Worm (Caenorhabditis elegans) whole organism, mixed stage, embryonic: ENCODE measurements around the gene har-1.

ENCODE experiments used
- bed-3 ChIP-seq: fragments of 200-800 bp; sonication (Bioruptor generic); optimal IDR thresholded peaks from 3 replicates; lab custom pipeline; 2018; ENCODE audit warnings: mild to moderate bottlenecking, missing genetic modification characterization, moderate library complexity, missing compliant biosample characterization
- ceh-39 ChIP-seq: fragments of 150-350 bp; optimal IDR thresholded peaks from 2 replicates; lab custom pipeline; 2014; ENCODE audit warnings: missing biosample characterization, missing genetic modification characterization
- ceh-43 ChIP-seq: fragments of 200-800 bp; sonication (Bioruptor generic); optimal IDR thresholded peaks from 2 replicates; lab custom pipeline; 2018; ENCODE audit warnings: mild to moderate bottlenecking, missing genetic modification characterization, moderate library complexity, missing compliant biosample characterization
- ceh-83 ChIP-seq: fragments of 200-800 bp; sonication (Bioruptor generic); optimal IDR thresholded peaks from 2 replicates; lab custom pipeline; 2018; ENCODE audit warnings: mild to moderate bottlenecking, missing genetic modification characterization, missing compliant biosample characterization
- ces-1 ChIP-seq: fragments of 150-350 bp; optimal IDR thresholded peaks from 2 replicates; lab custom pipeline; 2014; ENCODE audit warnings: missing biosample characterization, missing genetic modification reagents, missing genetic modification characterization
- drap-1 ChIP-seq: fragments of 200-800 bp; sonication (Bioruptor generic); optimal IDR thresholded peaks from 3 replicates; lab custom pipeline; 2018; ENCODE audit warnings: mild to moderate bottlenecking, missing genetic modification characterization, missing compliant biosample characterization
- elt-1 ChIP-seq: sonication (generic microtip); optimal IDR thresholded peaks from 2 replicates; lab custom pipeline; 2017; ENCODE audit warnings: missing genetic modification characterization, mild to moderate bottlenecking, missing compliant biosample characterization, antibody characterized with exemption, moderate library complexity, borderline replicate concordance; ENCODE audit not compliant: insufficient read depth
- elt-3 ChIP-seq: fragments of 150-350 bp; optimal IDR thresholded peaks from 2 replicates; lab custom pipeline; 2014; ENCODE audit warnings: missing biosample characterization, missing genetic modification characterization
- flh-1 ChIP-seq: fragments of 200-800 bp; sonication (Bioruptor generic); optimal IDR thresholded peaks from 2 replicates; lab custom pipeline; 2018; ENCODE audit warnings: mild to moderate bottlenecking, missing genetic modification characterization, moderate library complexity, missing compliant biosample characterization
- ham-2 ChIP-seq: fragments of 200-800 bp; sonication (Bioruptor generic); optimal IDR thresholded peaks from 2 replicates; lab custom pipeline; 2018; ENCODE audit warnings: mild to moderate bottlenecking, missing genetic modification characterization, missing compliant biosample characterization
- hlh-1 ChIP-seq: fragments of 150-350 bp; optimal IDR thresholded peaks from 2 replicates; lab custom pipeline; 2014; ENCODE audit warnings: missing biosample characterization, missing genetic modification reagents, missing genetic modification characterization
- lin-13 ChIP-seq: fragments of 150-350 bp; optimal IDR thresholded peaks from 2 replicates; lab custom pipeline; 2014; ENCODE audit warnings: missing biosample characterization, missing genetic modification characterization
- lin-32 ChIP-seq: fragments of 200-800 bp; sonication (Bioruptor generic); optimal IDR thresholded peaks from 2 replicates; lab custom pipeline; 2018; ENCODE audit warnings: mild to moderate bottlenecking, missing genetic modification characterization, missing compliant biosample characterization
- lsy-2 ChIP-seq: fragments of 150-350 bp; optimal IDR thresholded peaks from 2 replicates; lab custom pipeline; 2014; ENCODE audit warnings: missing biosample characterization, missing genetic modification characterization
- mab-5 ChIP-seq: fragments of 150-350 bp; optimal IDR thresholded peaks from 2 replicates; lab custom pipeline; 2014; ENCODE audit warnings: missing biosample characterization, missing genetic modification characterization
- mep-1 ChIP-seq: fragments of 150-350 bp; optimal IDR thresholded peaks from 2 replicates; lab custom pipeline; 2017; ENCODE audit warnings: missing biosample characterization, missing genetic modification reagents, missing genetic modification characterization, inconsistent platforms
- nhr-12 ChIP-seq: fragments of 150-350 bp; optimal IDR thresholded peaks from 2 replicates; lab custom pipeline; 2014; ENCODE audit warnings: missing biosample characterization, missing genetic modification characterization
- nhr-2 ChIP-seq: fragments of 150-350 bp; optimal IDR thresholded peaks from 2 replicates; lab custom pipeline; 2014; ENCODE audit warnings: missing biosample characterization, missing genetic modification characterization
- nhr-237 ChIP-seq: fragments of 150-350 bp; optimal IDR thresholded peaks from 2 replicates; lab custom pipeline; 2014; ENCODE audit warnings: missing biosample characterization, missing genetic modification characterization
- nhr-28 ChIP-seq: fragments of 150-350 bp; optimal IDR thresholded peaks from 2 replicates; lab custom pipeline; 2014; ENCODE audit warnings: missing biosample characterization, missing genetic modification characterization
- nhr-76 ChIP-seq: sonication (generic microtip); optimal IDR thresholded peaks from 2 replicates; lab custom pipeline; 2017; ENCODE audit warnings: missing biosample characterization, missing genetic modification characterization
- pha-4 ChIP-seq: fragments of 150-350 bp; optimal IDR thresholded peaks from 2 replicates; lab custom pipeline; 2018; ENCODE audit warnings: missing biosample characterization, missing genetic modification reagents, missing genetic modification characterization
- sem-2 ChIP-seq: fragments of 200-800 bp; sonication (Bioruptor generic); optimal IDR thresholded peaks from 2 replicates; lab custom pipeline; 2018; ENCODE audit warnings: mild to moderate bottlenecking, missing genetic modification characterization, missing compliant biosample characterization
- sptf-1 ChIP-seq: sonication (generic microtip); optimal IDR thresholded peaks from 2 replicates; lab custom pipeline; 2017; ENCODE audit warnings: mild to moderate bottlenecking, missing genetic modification characterization, moderate library complexity, missing compliant biosample characterization
- tbx-8 ChIP-seq: fragments of 200-800 bp; sonication (Bioruptor generic); optimal IDR thresholded peaks from 2 replicates; lab custom pipeline; 2018; ENCODE audit warnings: mild to moderate bottlenecking, missing genetic modification characterization, moderate library complexity, missing compliant biosample characterization
- unc-120 ChIP-seq: sonication (generic microtip); optimal IDR thresholded peaks from 2 replicates; lab custom pipeline; 2017; ENCODE audit warnings: missing genetic modification characterization, missing compliant biosample characterization; ENCODE audit not compliant: poor library complexity, severe bottlenecking
- unc-39 ChIP-seq: fragments of 150-350 bp; optimal IDR thresholded peaks from 2 replicates; lab custom pipeline; 2014; ENCODE audit warnings: missing biosample characterization, missing genetic modification characterization
- unc-62 ChIP-seq: fragments of 150-350 bp; optimal IDR thresholded peaks from 2 replicates; lab custom pipeline; 2014; ENCODE audit warnings: missing biosample characterization, missing genetic modification reagents, missing genetic modification characterization
- zip-8 ChIP-seq: fragments of 150-350 bp; optimal IDR thresholded peaks from 2 replicates; lab custom pipeline; 2014; ENCODE audit warnings: missing biosample characterization, missing genetic modification characterization
- ztf-11 ChIP-seq: fragments of 150-350 bp; optimal IDR thresholded peaks from 2 replicates; lab custom pipeline; 2014; ENCODE audit warnings: missing biosample characterization, missing genetic modification characterization

The har-1 gene

DNA sequence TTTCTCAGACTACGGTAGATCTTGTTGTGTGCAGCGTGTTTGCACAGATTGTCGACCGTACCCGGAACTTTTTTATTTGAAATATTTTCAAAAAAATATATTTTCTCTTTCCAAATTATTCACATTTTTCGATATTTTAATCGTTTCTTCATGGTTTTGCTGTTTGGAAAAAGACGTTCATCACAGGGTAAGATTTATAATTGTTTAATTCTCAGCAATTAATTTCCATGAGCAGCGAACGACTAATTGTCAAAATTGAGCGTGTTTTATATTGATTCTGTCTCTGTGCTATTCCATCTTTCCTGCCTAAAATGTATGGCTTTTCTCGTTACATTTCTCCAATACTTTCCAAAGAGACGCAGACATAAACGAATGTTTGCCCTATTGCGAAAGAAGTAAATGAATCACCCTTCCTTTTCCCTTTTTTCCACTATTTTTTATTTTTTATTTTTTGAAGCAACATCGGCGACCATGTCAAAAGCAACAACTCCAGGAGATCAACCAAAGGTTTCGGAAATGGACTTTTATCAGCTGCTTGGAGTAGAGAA is 39.3 kb downstream of the har-1 start, which contains the start of gene dnj-16:
Gene dnj-16 (plus strand): TSS at position 51 of the 548 bp plus-strand sequence.
- TF ChIP-seq ham-2 (GFP tag; lab: Kevin White, UChicago), result no peak
- peak; percentile 83 for TF ChIP-seq ces-1
- TF ChIP-seq nhr-12 (tag; lab: Kevin White, UChicago), result no peak
- no peak for TF ChIP-seq ceh-39 (tag; lab: Kevin White, UChicago)
- no peak for TF ChIP-seq nhr-2 (tag; lab: Kevin White, UChicago)
- no peak for TF ChIP-seq sem-2 (GFP tag; lab: Kevin White, UChicago)
- no peak for TF ChIP-seq unc-62 (GFP tag; lab: Kevin White, UChicago)
- no peak for TF ChIP-seq sptf-1
- peak; percentile 19 for TF ChIP-seq mep-1
- TF ChIP-seq lsy-2, result peak; percentile 11
- no peak for TF ChIP-seq lin-32 (GFP tag; lab: Kevin White, UChicago)
- TF ChIP-seq nhr-76 (tag; lab: Kevin White, UChicago), result no peak
- no peak for TF ChIP-seq mab-5 (tag; lab: Kevin White, UChicago)
- TF ChIP-seq nhr-237 (tag; lab: Kevin White, UChicago), result peak; percentile 1
- no peak for TF ChIP-seq tbx-8 (GFP tag; lab: Kevin White, UChicago)
- no peak for TF ChIP-seq zip-8
- no peak for TF ChIP-seq ceh-43 (GFP tag; lab: Kevin White, UChicago)
- TF ChIP-seq unc-120 (tag; lab: Kevin White, UChicago), result no peak

DNA sequence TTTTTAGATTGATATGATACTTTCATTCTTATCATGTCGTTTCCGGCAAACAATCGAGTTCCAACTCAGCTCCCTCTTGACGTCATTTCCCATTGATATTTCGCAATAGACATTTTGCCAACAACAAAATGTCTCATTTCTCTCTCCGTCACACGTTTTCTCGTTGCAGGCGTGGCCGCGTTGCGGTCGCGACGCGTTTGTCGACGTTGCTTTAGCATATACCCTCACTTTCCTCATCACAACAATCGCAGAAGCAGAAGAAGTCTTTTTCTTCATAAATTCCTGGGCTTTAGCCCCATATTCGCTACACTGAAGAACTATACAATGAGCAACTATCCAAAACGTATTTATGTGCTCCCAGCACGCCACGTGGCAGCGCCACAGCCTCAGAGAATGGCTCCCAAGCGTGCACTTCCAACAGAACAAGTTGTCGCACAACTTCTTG is 41.8 kb downstream of the har-1 start, which contains the start of gene xbp-1:
Gene xbp-1 (plus strand): TSS at position 151 of the 445 bp plus-strand sequence.
- peak; percentile 29 for TF ChIP-seq lin-13 (tag; lab: Kevin White, UChicago)
- no peak for TF ChIP-seq unc-39 (tag; lab: Kevin White, UChicago)
- no peak for TF ChIP-seq ceh-83 (GFP tag; lab: Kevin White, UChicago)
- peak; percentile 17 for TF ChIP-seq ztf-11 (tag; lab: Kevin White, UChicago)
- peak; percentile 39 for TF ChIP-seq drap-1 (GFP tag; lab: Kevin White, UChicago)
- peak; percentile 80 for TF ChIP-seq ces-1
- peak; percentile 73 for TF ChIP-seq nhr-237 (tag; lab: Kevin White, UChicago)
- peak; percentile 10 for TF ChIP-seq zip-8
- peak; percentile 87 for TF ChIP-seq mep-1
- peak; percentile 8 for TF ChIP-seq mab-5 (tag; lab: Kevin White, UChicago)
- no peak for TF ChIP-seq tbx-8 (GFP tag; lab: Kevin White, UChicago)
- TF ChIP-seq sptf-1, result peak; percentile 72
- peak; percentile 41 for TF ChIP-seq hlh-1 (tag; lab: Kevin White, UChicago)
- TF ChIP-seq lsy-2, result peak; percentile 77
- peak; percentile 81 for TF ChIP-seq pha-4 (tag; lab: Kevin White, UChicago)
- TF ChIP-seq nhr-12 (tag; lab: Kevin White, UChicago), result no peak
- peak; percentile 79 for TF ChIP-seq ham-2 (GFP tag; lab: Kevin White, UChicago)
- peak; percentile 59 for TF ChIP-seq ceh-39 (tag; lab: Kevin White, UChicago)
- TF ChIP-seq unc-120 (tag; lab: Kevin White, UChicago), result peak; percentile 22
- TF ChIP-seq nhr-28 (tag; lab: Kevin White, UChicago), result no peak
- peak; percentile 75 for TF ChIP-seq unc-62 (GFP tag; lab: Kevin White, UChicago)
- TF ChIP-seq elt-1 (tag; lab: Kevin White, UChicago), result no peak
- TF ChIP-seq elt-3, result peak; percentile 20

DNA sequence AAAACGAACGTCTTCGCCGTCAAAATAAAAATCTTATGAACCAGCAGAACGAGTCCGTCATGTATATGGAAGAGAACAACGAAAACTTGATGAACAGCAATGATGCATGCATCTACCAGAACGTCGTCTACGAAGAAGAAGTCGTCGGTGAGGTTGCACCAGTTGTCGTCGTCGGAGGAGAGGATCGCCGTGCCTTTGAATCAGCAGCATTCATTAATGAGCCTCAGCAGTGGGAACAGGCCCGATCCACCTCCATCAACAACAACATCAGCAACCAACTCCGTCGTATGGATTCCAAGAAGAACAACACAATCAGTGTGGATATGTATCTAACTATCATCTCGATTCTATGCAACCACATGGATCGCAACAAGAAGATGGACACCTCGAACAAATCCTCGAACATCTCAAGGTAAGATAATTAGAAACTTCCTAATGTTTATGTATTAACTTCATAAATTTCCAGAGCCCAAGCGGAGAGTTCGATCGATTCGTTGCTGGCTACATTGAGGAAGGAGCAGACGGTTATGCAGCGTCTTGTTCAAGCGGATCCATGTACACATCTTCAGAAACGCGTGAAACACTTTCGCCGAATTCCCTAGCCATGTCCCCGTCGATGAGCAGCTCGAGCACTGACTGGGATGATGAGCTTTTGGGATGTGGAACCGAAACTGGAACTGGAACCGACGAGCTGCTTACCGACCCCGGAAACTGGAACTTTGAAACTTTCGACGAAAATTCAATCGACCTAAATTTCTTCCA is 42.7 kb downstream of the har-1 start:
- TF ChIP-seq nhr-28 (tag; lab: Kevin White, UChicago) (no peak), bed-3 (no peak), nhr-2 (tag; lab: Kevin White, UChicago) (no peak), lin-13 (tag; lab: Kevin White, UChicago) (no peak), hlh-1 (tag; lab: Kevin White, UChicago) (no peak), nhr-237 (tag; lab: Kevin White, UChicago) (no peak), ceh-39 (tag; lab: Kevin White, UChicago) (no peak), sptf-1 (no peak), ces-1 (no peak), ham-2 (GFP tag; lab: Kevin White, UChicago) (no peak), flh-1 (GFP tag; lab: Kevin White, UChicago) (no peak), unc-120 (tag; lab: Kevin White, UChicago) (no peak)
